Worm (Caenorhabditis elegans): ENCODE results near the gene nra-4.

- TF ChIP-seq ekl-4 (GFP tag; IDR thresholded peaks at IDR 0.05) (no peak), unc-62 (GFP tag; optimal IDR thresholded peaks at IDR 0.05) (no peak), rpc-1 (optimal IDR thresholded peaks at IDR 0.05) (no peak), rpc-1 (tag; optimal IDR thresholded peaks at IDR 0.05) (no peak), nfyb-1 (GFP tag; IDR thresholded peaks at IDR 0.05) (no peak), F33H1.4 (GFP tag; IDR thresholded peaks at IDR 0.05) (no peak), repo-1 (tag; optimal IDR thresholded peaks at IDR 0.05) (no peak), ceh-58 (GFP tag; IDR thresholded peaks at IDR 0.05) (no peak), hlh-26 (GFP tag; conservative IDR thresholded peaks at IDR 0.05) (no peak), F57A8.1 (GFP tag; optimal IDR thresholded peaks at IDR 0.05) (no peak), die-1 (tag; optimal IDR thresholded peaks at IDR 0.05) (no peak), Y79H2A.3 (GFP tag; conservative IDR thresholded peaks at IDR 0.05) (no peak), attf-3 (GFP tag; conservative IDR thresholded peaks at IDR 0.05) (no peak), ztf-25 (GFP tag; IDR thresholded peaks at IDR 0.05) (no peak)
Observed at ce11 chrV:1060219-1060863, 12.0 kb upstream of the nra-4 start.

Measured in whole organism, young adult.